Fruit fly (Drosophila melanogaster) whole organism, embryonic: ENCODE data around the gene CG43094.

Experiments
- B-H2 ChIP-seq: fragments of 200-800 bp; sonication (Bioruptor generic); optimal IDR thresholded peaks from 2 replicates; lab custom pipeline; 2018; ENCODE audit warnings: missing biosample characterization, mild to moderate bottlenecking, missing genetic modification characterization
- C15 ChIP-seq: fragments of 200-800 bp; sonication (Bioruptor generic); IDR thresholded peaks from 3 replicates; pipeline ENCODE4 v1.3.6; 2022; ENCODE audit warnings: missing biosample characterization, missing genetic modification characterization
- CG10147 ChIP-seq: fragments of 200-800 bp; sonication (Bioruptor generic); optimal IDR thresholded peaks from 2 replicates; lab custom pipeline; 2019; ENCODE audit warnings: missing biosample characterization, mild to moderate bottlenecking, missing genetic modification characterization, moderate library complexity
- CG10462 ChIP-seq: fragments of 200-800 bp; sonication (Bioruptor generic); optimal IDR thresholded peaks from 2 replicates; lab custom pipeline; 2016; ENCODE audit warnings: missing biosample characterization, missing genetic modification characterization
- CG14050 ChIP-seq: fragments of 200-800 bp; sonication (Bioruptor generic); IDR thresholded peaks from 3 replicates; pipeline ENCODE4 v1.3.6; 2022; ENCODE audit warnings: missing biosample characterization, missing genetic modification characterization
- CG16813 ChIP-seq: fragments of 200-800 bp; sonication (Bioruptor generic); IDR thresholded peaks from 3 replicates; pipeline ENCODE4 v1.3.6; 2022; ENCODE audit warnings: missing biosample characterization, missing genetic modification characterization; ENCODE audit not compliant: partially characterized antibody
- CG3281 ChIP-seq: fragments of 200-800 bp; sonication (Bioruptor generic); optimal IDR thresholded peaks from 3 replicates; lab custom pipeline; 2017; ENCODE audit warnings: missing biosample characterization, mild to moderate bottlenecking, missing genetic modification characterization
- CG3407 ChIP-seq: fragments of 200-800 bp; sonication (Bioruptor generic); optimal IDR thresholded peaks from 2 replicates; lab custom pipeline; 2018; ENCODE audit warnings: missing biosample characterization, mild to moderate bottlenecking, missing genetic modification characterization
- CG34224 ChIP-seq: fragments of 200-800 bp; sonication (Bioruptor generic); IDR thresholded peaks from 3 replicates; pipeline ENCODE4 v1.3.6; 2022; ENCODE audit warnings: missing biosample characterization, missing genetic modification characterization; ENCODE audit not compliant: partially characterized antibody
- CG34376 ChIP-seq: fragments of 200-800 bp; sonication (Bioruptor generic); optimal IDR thresholded peaks from 2 replicates; lab custom pipeline; 2018; ENCODE audit warnings: missing biosample characterization, mild to moderate bottlenecking, missing genetic modification characterization
- CG3847 ChIP-seq: fragments of 200-800 bp; sonication (Bioruptor generic); IDR thresholded peaks from 2 replicates; pipeline ENCODE4 v1.3.6; 2022; ENCODE audit warnings: missing biosample characterization, missing genetic modification characterization
- CG4328 ChIP-seq: fragments of 200-800 bp; sonication (Bioruptor generic); optimal IDR thresholded peaks from 3 replicates; lab custom pipeline; 2017; ENCODE audit warnings: missing biosample characterization, missing genetic modification reagents, missing genetic modification characterization
- CG4617 ChIP-seq: fragments of 200-800 bp; sonication (Bioruptor generic); optimal IDR thresholded peaks from 3 replicates; lab custom pipeline; 2016; ENCODE audit warnings: missing biosample characterization, missing genetic modification characterization, borderline replicate concordance
- CG6689 ChIP-seq: fragments of 200-800 bp; sonication (Bioruptor generic); IDR thresholded peaks from 2 replicates; pipeline ENCODE4 v1.3.6; 2022; ENCODE audit warnings: missing biosample characterization, missing genetic modification characterization
- CG7745 ChIP-seq: fragments of 200-800 bp; sonication (Bioruptor generic); optimal IDR thresholded peaks from 2 replicates; lab custom pipeline; 2018; ENCODE audit warnings: missing biosample characterization, mild to moderate bottlenecking, missing genetic modification characterization, moderate library complexity
- CG8765 ChIP-seq: fragments of 200-800 bp; sonication (Bioruptor generic); IDR thresholded peaks from 2 replicates; pipeline ENCODE4 v1.3.6; 2022; ENCODE audit warnings: missing biosample characterization, missing genetic modification characterization
- CG9876 ChIP-seq: fragments of 200-800 bp; sonication (Bioruptor generic); optimal IDR thresholded peaks from 2 replicates; lab custom pipeline; 2016; ENCODE audit warnings: missing biosample characterization, missing genetic modification characterization
- GATAe ChIP-seq: fragments of 200-800 bp; sonication (Bioruptor generic); conservative IDR thresholded peaks from 2 replicates; pipeline ENCODE4 v1.3.6; 2022; ENCODE audit warnings: missing biosample characterization, missing genetic modification characterization
- HmgZ ChIP-seq: fragments of 200-800 bp; sonication (Bioruptor generic); optimal IDR thresholded peaks from 2 replicates; lab custom pipeline; 2018; ENCODE audit warnings: missing biosample characterization, mild to moderate bottlenecking, missing genetic modification characterization
- Lim3 ChIP-seq: fragments of 200-800 bp; sonication (Bioruptor generic); IDR thresholded peaks from 2 replicates; pipeline ENCODE4 v1.3.6; 2022; ENCODE audit warnings: missing biosample characterization, missing genetic modification characterization
- Med ChIP-seq: fragments of 200-800 bp; sonication (Bioruptor generic); peaks from one replicate; lab custom pipeline; 2016; ENCODE audit warnings: missing biosample characterization, missing genetic modification characterization, mild to moderate bottlenecking, inconsistent platforms, moderate library complexity
- Nf-YB ChIP-seq: fragments of 200-800 bp; sonication (Bioruptor generic); optimal IDR thresholded peaks from 3 replicates; lab custom pipeline; 2019; ENCODE audit warnings: missing biosample characterization, mild to moderate bottlenecking, missing genetic modification characterization, moderate library complexity
- Oli ChIP-seq: fragments of 200-800 bp; sonication (Bioruptor generic); optimal IDR thresholded peaks from 2 replicates; lab custom pipeline; 2018; ENCODE audit warnings: missing biosample characterization, mild to moderate bottlenecking, missing genetic modification characterization, moderate library complexity
- Trl ChIP-seq, 3 experiments: fragments of >200 bp in 2 of 3; fragments of 200-800 bp in 1 of 3; sonication (Bioruptor generic) in 1 of 3; optimal IDR thresholded peaks; 2 replicates in 1 of 3; 3 replicates in 2 of 3; lab custom pipeline; 2016 to 2017; ENCODE audit warnings: missing biosample characterization in 1 of 3, missing genetic modification characterization in 1 of 3
- Xrp1 ChIP-seq: fragments of 200-800 bp; sonication (Bioruptor generic); IDR thresholded peaks from 2 replicates; pipeline ENCODE4 v1.3.6; 2022; ENCODE audit warnings: missing biosample characterization, missing genetic modification characterization
- YL-1 ChIP-seq: fragments of 200-800 bp; sonication (Bioruptor generic); optimal IDR thresholded peaks from 3 replicates; lab custom pipeline; 2017; ENCODE audit warnings: missing biosample characterization, mild to moderate bottlenecking, missing genetic modification characterization
- aop ChIP-seq: fragments of 200-800 bp; sonication (Bioruptor generic); IDR thresholded peaks from 2 replicates; pipeline ENCODE4 v1.3.6; 2022; ENCODE audit warnings: missing biosample characterization, missing genetic modification characterization
- ci ChIP-seq: fragments of 200-800 bp; sonication (Bioruptor generic); IDR thresholded peaks from 3 replicates; pipeline ENCODE4 v1.3.6; 2022; ENCODE audit warnings: missing biosample characterization, missing genetic modification characterization
- dm ChIP-seq: fragments of 200-800 bp; sonication (Bioruptor generic); optimal IDR thresholded peaks from 3 replicates; lab custom pipeline; 2016; ENCODE audit warnings: missing biosample characterization, missing genetic modification characterization
- dysf ChIP-seq: fragments of 200-800 bp; sonication (Bioruptor generic); IDR thresholded peaks from 3 replicates; pipeline ENCODE4 v1.3.6; 2022; ENCODE audit warnings: missing biosample characterization, missing genetic modification characterization
- en ChIP-seq: fragments of 200-800 bp; sonication (Bioruptor generic); optimal IDR thresholded peaks from 2 replicates; lab custom pipeline; 2016; ENCODE audit warnings: missing biosample characterization, missing genetic modification characterization
- ftz-f1 ChIP-seq: fragments of 200-800 bp; sonication (Bioruptor generic); optimal IDR thresholded peaks from 2 replicates; lab custom pipeline; 2016; ENCODE audit warnings: missing biosample characterization, missing genetic modification characterization
- gt ChIP-seq: fragments of 200-800 bp; sonication (Bioruptor generic); IDR thresholded peaks from 2 replicates; pipeline ENCODE4 v1.3.6; 2022; ENCODE audit warnings: missing biosample characterization, missing genetic modification characterization
- hbn ChIP-seq: fragments of 200-800 bp; sonication (Bioruptor generic); IDR thresholded peaks from 2 replicates; pipeline ENCODE4 v1.3.6; 2022; ENCODE audit warnings: missing biosample characterization, missing genetic modification characterization; ENCODE audit not compliant: partially characterized antibody
- hth ChIP-seq: fragments of >200 bp; optimal IDR thresholded peaks from 2 replicates; lab custom pipeline; 2017; ENCODE audit warnings: inconsistent platforms
- inv ChIP-seq: fragments of 200-800 bp; sonication (Bioruptor generic); IDR thresholded peaks from 2 replicates; pipeline ENCODE4 v1.3.6; 2022; ENCODE audit warnings: missing biosample characterization, missing genetic modification characterization; ENCODE audit not compliant: partially characterized antibody
- klu ChIP-seq: fragments of 200-800 bp; sonication (Bioruptor generic); IDR thresholded peaks from 2 replicates; pipeline ENCODE4 v1.3.6; 2022; ENCODE audit warnings: missing biosample characterization, missing genetic modification characterization
- kni ChIP-seq: fragments of 200-800 bp; sonication (Bioruptor generic); optimal IDR thresholded peaks from 3 replicates; lab custom pipeline; 2017; ENCODE audit warnings: mild to moderate bottlenecking, missing biosample characterization, missing genetic modification reagents, missing genetic modification characterization
- lmd ChIP-seq: fragments of 200-800 bp; sonication (Bioruptor generic); IDR thresholded peaks from 2 replicates; pipeline ENCODE4 v1.3.6; 2022; ENCODE audit warnings: missing biosample characterization, missing genetic modification characterization
- nerfin-1 ChIP-seq: fragments of 200-800 bp; sonication (Bioruptor generic); optimal IDR thresholded peaks from 3 replicates; lab custom pipeline; 2019; ENCODE audit warnings: missing biosample characterization, mild to moderate bottlenecking, missing genetic modification characterization, moderate library complexity
- nerfin-2 ChIP-seq: fragments of 200-800 bp; sonication (Bioruptor generic); IDR thresholded peaks from 2 replicates; pipeline ENCODE4 v1.3.6; 2022; ENCODE audit warnings: missing biosample characterization, missing genetic modification characterization; ENCODE audit not compliant: partially characterized antibody
- pan ChIP-seq, 4 experiments: fragments of >200 bp in 3 of 4; fragments of 200-800 bp in 1 of 4; sonication (Bioruptor generic) in 1 of 4; optimal IDR thresholded peaks in 3 of 4; IDR thresholded peaks in 1 of 4; 2 replicates each; pipeline versions ENCODE4 v1.3.6 to Lab custom; 2017 to 2022; ENCODE audit warnings: missing biosample characterization in 2 of 4, missing genetic modification characterization in 2 of 4, mixed read lengths in 1 of 4
- phol ChIP-seq: fragments of 200-800 bp; sonication (Bioruptor generic); optimal IDR thresholded peaks from 3 replicates; lab custom pipeline; 2018; ENCODE audit warnings: missing biosample characterization, mild to moderate bottlenecking, missing genetic modification characterization, moderate library complexity
- pnt ChIP-seq: fragments of 200-800 bp; sonication (Bioruptor generic); optimal IDR thresholded peaks from 3 replicates; lab custom pipeline; 2016; ENCODE audit warnings: missing biosample characterization, missing genetic modification characterization
- row ChIP-seq: fragments of 200-800 bp; sonication (Bioruptor generic); IDR thresholded peaks from 3 replicates; pipeline ENCODE4 v1.3.6; 2022; ENCODE audit warnings: missing biosample characterization, missing genetic modification characterization
- sd ChIP-seq: fragments of 200-800 bp; sonication (Bioruptor generic); optimal IDR thresholded peaks from 3 replicates; lab custom pipeline; 2018; ENCODE audit warnings: missing biosample characterization, mild to moderate bottlenecking, missing genetic modification characterization, moderate library complexity
- sisA ChIP-seq: fragments of 200-800 bp; sonication (Bioruptor generic); IDR thresholded peaks from 2 replicates; pipeline ENCODE4 v1.3.6; 2022; ENCODE audit warnings: missing biosample characterization, missing genetic modification characterization
- wor ChIP-seq: fragments of 200-800 bp; sonication (Bioruptor generic); IDR thresholded peaks from 2 replicates; pipeline ENCODE4 v1.3.6; 2022; ENCODE audit warnings: missing biosample characterization, missing genetic modification characterization
- zen ChIP-seq: fragments of 200-800 bp; sonication (Bioruptor generic); optimal IDR thresholded peaks from 3 replicates; lab custom pipeline; 2018; ENCODE audit warnings: missing biosample characterization, mild to moderate bottlenecking, missing genetic modification characterization, moderate library complexity

The CG43094 gene

dm6 chr3R:22751111-22751510 is 19.7 kb downstream of the CG43094 start (continued):
- TF ChIP-seq CG3281 (no peak), Xrp1 (GFP tag; lab: Robert Waterston, UW) (0 out of 2 replicates have a peak, but pooled peaks have one; percentile 19), aop (GFP tag; lab: Robert Waterston, UW) (no peak), CG10462 (GFP tag; lab: Kevin White, UChicago) (no peak), Med (peak; percentile 75), CG10147 (GFP tag; lab: Kevin White, UChicago) (no peak), ci (GFP tag; lab: Robert Waterston, UW) (peak; percentile 5; the same call in 1 of the 3 replicates), lmd (no peak), CG8765 (GFP tag; lab: Robert Waterston, UW) (no peak), gt (GFP tag; lab: Robert Waterston, UW) (no peak), Trl (optimal IDR thresholded peaks at IDR 0.05; lab: Kevin White, UChicago) (no peak), Trl (GFP tag; optimal IDR thresholded peaks at IDR 0.05; lab: Kevin White, UChicago) (no peak), nerfin-1 (tag; lab: Kevin White, UChicago) (peak; percentile 15), pan (optimal IDR thresholded peaks at IDR 0.05; lab: Kevin White, UChicago) (no peak), pan (GFP tag; optimal IDR thresholded peaks at IDR 0.05 in 1 of 2, IDR thresholded peaks at IDR 0.05 in 1 of 2) (peak in 1 of 2 experiments; percentile 6), en (no peak), hbn (GFP tag; lab: Robert Waterston, UW) (no peak), zen (tag; lab: Kevin White, UChicago) (no peak), hth (lab: Kevin White, UChicago) (no peak), dm (GFP tag; lab: Kevin White, UChicago) (no peak), Lim3 (no peak), CG16813 (GFP tag; lab: Robert Waterston, UW) (no peak), row (GFP tag; lab: Robert Waterston, UW) (no peak)

- TF ChIP-seq CG14050 (GFP tag; lab: Robert Waterston, UW) = peak; percentile 88
- TF ChIP-seq CG4328 (GFP tag; lab: Kevin White, UChicago) = peak; percentile 76
- peak; percentile 80 for TF ChIP-seq pnt (GFP tag; lab: Kevin White, UChicago)
- peak; percentile 70 for TF ChIP-seq YL-1 (GFP tag; lab: Kevin White, UChicago)
- TF ChIP-seq C15 (GFP tag; lab: Robert Waterston, UW) = 0 out of 3 replicates have a peak, but pooled peaks have one; percentile 53
- peak; percentile 82 for TF ChIP-seq B-H2
- TF ChIP-seq ftz-f1 (GFP tag; lab: Kevin White, UChicago) = peak; percentile 56
- TF ChIP-seq nerfin-2 (GFP tag; lab: Robert Waterston, UW) = peak; percentile 53; the same call in 1 of the 2 replicates
- peak; percentile 28; the same call in 1 of the 2 replicates for TF ChIP-seq GATAe (GFP tag; lab: Robert Waterston, UW)
- peak; percentile 72 for TF ChIP-seq CG3407
- peak; percentile 84 for TF ChIP-seq dysf
- peak; percentile 58 for TF ChIP-seq CG34376 (GFP tag; lab: Kevin White, UChicago)
- peak; percentile 59 for TF ChIP-seq wor (GFP tag; lab: Robert Waterston, UW)
- peak; percentile 64 for TF ChIP-seq inv
- TF ChIP-seq Xrp1 (GFP tag; lab: Robert Waterston, UW) = peak; percentile 88
- TF ChIP-seq CG34224 (GFP tag; lab: Robert Waterston, UW) = peak; percentile 81
- peak; percentile 90 for TF ChIP-seq phol
- TF ChIP-seq CG9876 = peak; percentile 84
- TF ChIP-seq klu (GFP tag; lab: Robert Waterston, UW) = peak; percentile 63
- TF ChIP-seq CG7745 (tag; lab: Kevin White, UChicago) = no peak
- peak; percentile 57 for TF ChIP-seq Nf-YB (GFP tag; lab: Kevin White, UChicago)
- peak; percentile 25 for TF ChIP-seq kni (GFP tag; lab: Kevin White, UChicago)
- peak; percentile 96 for TF ChIP-seq HmgZ (tag; lab: Kevin White, UChicago)
- TF ChIP-seq CG3847 (GFP tag; lab: Robert Waterston, UW) = peak; percentile 92
- peak; percentile 85 for TF ChIP-seq CG4617 (GFP tag; lab: Kevin White, UChicago)
- peak; percentile 80 for TF ChIP-seq Oli (tag; lab: Kevin White, UChicago)
- TF ChIP-seq en = peak; percentile 77
- TF ChIP-seq sisA (GFP tag; lab: Robert Waterston, UW) = peak; percentile 85
- no peak for TF ChIP-seq sd (tag; lab: Kevin White, UChicago)
- TF ChIP-seq CG6689 (GFP tag; lab: Robert Waterston, UW) = peak; percentile 88
Measured at dm6 chr3R:22750534-22750947, 20.2 kb downstream of the CG43094 start, which contains the start of the genes rumi, CG7029 and Usp12-46. TSS of gene rumi (minus strand) at chr3R:22750597. TSS of gene CG7029 (plus strand) at chr3R:22750901. TSS of gene Usp12-46 (plus strand) at chr3R:22750901.
